Worm (Caenorhabditis elegans) whole organism, mixed stage, embryonic: Measurements from ENCODE around the gene timp-1.

Experiments
- ham-2 ChIP-seq: fragments of 200-800 bp; sonication (Bioruptor generic); optimal IDR thresholded peaks from 2 replicates; lab custom pipeline; 2018; ENCODE audit warnings: mild to moderate bottlenecking, missing genetic modification characterization, missing compliant biosample characterization
- unc-62 ChIP-seq: fragments of 150-350 bp; optimal IDR thresholded peaks from 2 replicates; lab custom pipeline; 2014; ENCODE audit warnings: missing biosample characterization, missing genetic modification reagents, missing genetic modification characterization

- TF ChIP-seq unc-62 (GFP tag; lab: Kevin White, UChicago): no peak
- TF ChIP-seq ham-2 (GFP tag; lab: Kevin White, UChicago): no peak
These were observed 43.8 kb upstream of the timp-1 start for ce11 chrV:8163199-8163598.
